Worm (Caenorhabditis elegans): ENCODE measurements around the gene aldo-2.

- TF ChIP-seq sea-2 (GFP tag; optimal IDR thresholded peaks at IDR 0.05): no peak
- no peak for TF ChIP-seq hmg-11 (tag; optimal IDR thresholded peaks at IDR 0.05)
Observed at ce11 chrIII:5906749-5907148, 30.3 kb upstream of the aldo-2 start, which contains the start of gene erd-2.2.

All from whole organism, L3 larva.